Worm (Caenorhabditis elegans) whole organism, early embryonic: Measurements from ENCODE around the gene W04E12.5.

Source experiments
- B0310.2 ChIP-seq: sonication (generic microtip); optimal IDR thresholded peaks from 2 replicates; lab custom pipeline; 2016; ENCODE audit warnings: mild to moderate bottlenecking, missing genetic modification characterization, missing compliant biosample characterization
- F13C5.2 ChIP-seq: sonication (generic microtip); optimal IDR thresholded peaks from 2 replicates; lab custom pipeline; 2017; ENCODE audit warnings: mild to moderate bottlenecking, missing genetic modification characterization, inconsistent platforms, missing compliant biosample characterization
- aly-1 ChIP-seq: sonication (generic microtip); optimal IDR thresholded peaks from 2 replicates; lab custom pipeline; 2016; ENCODE audit warnings: missing genetic modification characterization, missing compliant biosample characterization
- ama-1 ChIP-seq: fragments of 150-350 bp; optimal IDR thresholded peaks from 2 replicates; lab custom pipeline; 2014
- ceh-13 ChIP-seq: fragments of 200-800 bp; sonication (Bioruptor generic); optimal IDR thresholded peaks from 2 replicates; lab custom pipeline; 2018; ENCODE audit warnings: mild to moderate bottlenecking, missing genetic modification characterization, missing compliant biosample characterization
- ceh-36 ChIP-seq: sonication (generic microtip); optimal IDR thresholded peaks from 2 replicates; lab custom pipeline; 2016; ENCODE audit warnings: missing genetic modification characterization, inconsistent platforms, missing compliant biosample characterization
- ets-7 ChIP-seq: sonication (generic microtip); optimal IDR thresholded peaks from 2 replicates; lab custom pipeline; 2016; ENCODE audit warnings: missing genotype, missing genetic modification characterization, missing compliant biosample characterization
- flt-1 ChIP-seq: fragments of 200-800 bp; sonication (Bioruptor generic); IDR thresholded peaks from 2 replicates; pipeline ENCODE4 v1.3.6; 2022; ENCODE audit warnings: missing genetic modification characterization, missing compliant biosample characterization
- hmbx-1 ChIP-seq: sonication (generic microtip); optimal IDR thresholded peaks from 2 replicates; lab custom pipeline; 2016; ENCODE audit warnings: mild to moderate bottlenecking, missing genetic modification characterization, missing compliant biosample characterization
- hmg-4 ChIP-seq: fragments of 200-800 bp; sonication (Bioruptor generic); optimal IDR thresholded peaks from 2 replicates; lab custom pipeline; 2018; ENCODE audit warnings: mild to moderate bottlenecking, missing genetic modification characterization, missing compliant biosample characterization
- hnd-1 ChIP-seq: sonication (generic microtip); optimal IDR thresholded peaks from 2 replicates; lab custom pipeline; 2016; ENCODE audit warnings: missing genetic modification characterization, missing compliant biosample characterization
- pes-1 ChIP-seq: fragments of 200-800 bp; sonication (Bioruptor generic); IDR thresholded peaks from 2 replicates; pipeline ENCODE4 v1.3.6; 2022; ENCODE audit warnings: missing genetic modification reagents, missing genetic modification characterization, missing compliant biosample characterization
- scrt-1 ChIP-seq: fragments of 200-800 bp; sonication (Bioruptor generic); IDR thresholded peaks from 2 replicates; pipeline ENCODE4 v1.3.6; 2022; ENCODE audit warnings: missing genetic modification characterization, missing compliant biosample characterization
- sea-1 ChIP-seq: fragments of 200-800 bp; sonication (Bioruptor generic); conservative IDR thresholded peaks from 2 replicates; pipeline ENCODE4 v1.3.6; 2022; ENCODE audit warnings: missing genetic modification characterization, missing compliant biosample characterization
- tbx-11 ChIP-seq: fragments of 200-800 bp; sonication (Bioruptor generic); IDR thresholded peaks from 2 replicates; pipeline ENCODE4 v1.3.6; 2022; ENCODE audit warnings: missing genetic modification characterization, missing compliant biosample characterization
- tbx-37 ChIP-seq: fragments of 200-800 bp; sonication (Bioruptor generic); conservative IDR thresholded peaks from 2 replicates; pipeline ENCODE4 v1.3.6; 2022; ENCODE audit warnings: missing genetic modification reagents, missing genetic modification characterization, missing compliant biosample characterization
- tra-4 ChIP-seq: sonication (generic microtip); optimal IDR thresholded peaks from 2 replicates; lab custom pipeline; 2017; ENCODE audit warnings: missing genetic modification characterization, missing compliant biosample characterization

The W04E12.5 gene

DNA sequence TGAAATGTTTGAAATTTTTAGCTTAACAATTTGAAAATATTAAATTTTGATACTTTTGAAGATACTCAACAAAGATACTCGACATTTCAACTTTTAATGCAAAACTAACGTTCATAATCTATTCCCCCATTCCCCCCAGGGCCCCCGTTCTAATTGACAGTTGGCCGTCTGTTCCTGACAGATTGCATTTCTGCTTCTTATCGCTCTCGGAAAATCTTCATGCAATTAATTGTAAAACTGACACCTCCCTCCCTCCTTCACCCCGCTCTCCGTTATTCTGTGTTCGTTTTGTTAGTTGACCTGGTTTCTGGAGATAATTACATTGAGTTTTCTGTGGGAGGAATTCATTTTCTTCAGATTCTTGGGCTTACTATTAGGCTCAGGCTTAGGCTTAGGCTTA is 28.0 kb upstream of the W04E12.5 start:
- TF ChIP-seq tra-4 (tag; lab: Kevin White, UChicago) (no peak), hmg-4 (GFP tag; lab: Kevin White, UChicago) (no peak), F13C5.2 (tag; lab: Kevin White, UChicago) (no peak), B0310.2 (no peak), scrt-1 (GFP tag; lab: Robert Waterston, UW) (no peak), tbx-11 (GFP tag; lab: Robert Waterston, UW) (no peak), hmbx-1 (no peak), ets-7 (no peak)

DNA sequence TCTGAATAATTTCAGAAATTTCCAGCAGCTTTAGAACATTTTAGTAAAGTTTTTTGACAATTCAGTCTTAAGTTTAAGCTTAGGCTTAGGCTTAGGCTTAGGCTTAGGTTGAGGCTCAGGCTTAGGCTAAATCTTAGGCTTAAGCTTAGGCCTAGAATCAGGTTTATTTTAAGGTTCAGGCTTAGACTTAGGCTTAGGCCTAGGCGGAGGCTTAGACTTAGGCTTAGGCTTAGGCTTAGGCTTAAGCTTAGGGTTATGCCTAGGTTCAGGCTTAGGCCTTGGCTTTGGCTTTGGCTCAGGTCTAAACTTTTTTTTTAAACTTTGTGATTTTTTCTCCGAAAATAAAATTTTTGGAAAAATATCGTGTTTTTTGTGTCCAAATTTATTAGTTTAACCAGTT is 27.3 kb upstream of the W04E12.5 start:
- TF ChIP-seq pes-1 (GFP tag; lab: Robert Waterston, UW) (no peak), F13C5.2 (tag; lab: Kevin White, UChicago) (no peak), ceh-36 (tag; lab: Kevin White, UChicago) (peak; percentile 53)

DNA sequence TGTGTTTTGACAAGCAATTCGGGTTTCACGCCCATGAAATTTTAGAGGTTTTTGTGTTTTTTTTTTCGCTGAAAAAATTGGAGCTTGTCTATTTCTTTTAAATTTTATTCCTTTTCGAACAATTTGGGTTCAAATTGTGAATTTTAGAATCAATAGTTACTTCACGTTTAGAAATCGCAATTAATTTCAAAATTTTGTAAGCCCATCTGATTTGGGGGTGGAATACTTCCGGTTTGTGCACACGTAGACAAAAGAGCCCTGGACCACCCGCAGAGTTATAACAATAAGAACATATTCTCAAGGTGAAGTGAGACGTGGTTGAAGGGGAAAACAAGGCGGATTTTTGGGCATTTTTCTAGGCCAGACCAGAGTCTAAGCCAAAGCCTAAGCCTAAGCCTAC is 26.7 kb upstream of the W04E12.5 start, which contains the start of gene Y116F11A.6:
Y116F11A.6 (plus strand) TSS at position 301 of the 400 bp plus-strand sequence.
- TF ChIP-seq ets-7, result peak; percentile 69
- no peak for TF ChIP-seq flt-1 (GFP tag; lab: Robert Waterston, UW)
- TF ChIP-seq ceh-13 (GFP tag; lab: Kevin White, UChicago), result no peak
- TF ChIP-seq sea-1 (GFP tag; lab: Robert Waterston, UW), result no peak

DNA sequence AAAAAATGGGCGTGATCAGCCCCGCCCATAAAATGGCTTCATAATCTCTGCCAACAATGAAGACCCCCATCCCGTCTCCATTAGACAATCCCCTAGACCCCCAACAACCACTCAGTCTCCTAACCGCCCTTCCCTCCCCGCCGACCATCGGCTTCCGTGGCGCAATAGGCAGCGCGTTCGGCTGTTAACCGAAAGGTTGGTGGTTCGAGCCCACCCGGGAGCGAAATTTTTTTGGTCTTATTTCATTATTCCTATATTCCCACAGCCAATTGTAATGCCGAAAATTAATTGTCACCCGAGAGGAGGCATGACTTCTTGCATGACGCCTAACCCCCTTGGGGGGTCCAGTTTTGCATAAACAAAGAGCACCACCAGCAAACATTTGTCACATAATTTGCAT is 23.1 kb upstream of the W04E12.5 start:
- TF ChIP-seq B0310.2 (peak; percentile 9), hmbx-1 (peak; percentile 37), ceh-36 (tag; lab: Kevin White, UChicago) (peak; percentile 58), pes-1 (GFP tag; lab: Robert Waterston, UW) (peak; percentile 89), ceh-13 (GFP tag; lab: Kevin White, UChicago) (peak; percentile 46), sea-1 (GFP tag; lab: Robert Waterston, UW) (peak; percentile 84), ets-7 (no peak), hnd-1 (peak; percentile 52), F13C5.2 (tag; lab: Kevin White, UChicago) (peak; percentile 78), flt-1 (GFP tag; lab: Robert Waterston, UW) (peak; percentile 85), tbx-37 (GFP tag; lab: Robert Waterston, UW) (peak; percentile 80), tra-4 (tag; lab: Kevin White, UChicago) (peak; percentile 39), ama-1 (no peak), tbx-11 (GFP tag; lab: Robert Waterston, UW) (peak; percentile 76), scrt-1 (GFP tag; lab: Robert Waterston, UW) (peak; percentile 83), hmg-4 (GFP tag; lab: Kevin White, UChicago) (peak; percentile 64), aly-1 (peak; percentile 65)

DNA sequence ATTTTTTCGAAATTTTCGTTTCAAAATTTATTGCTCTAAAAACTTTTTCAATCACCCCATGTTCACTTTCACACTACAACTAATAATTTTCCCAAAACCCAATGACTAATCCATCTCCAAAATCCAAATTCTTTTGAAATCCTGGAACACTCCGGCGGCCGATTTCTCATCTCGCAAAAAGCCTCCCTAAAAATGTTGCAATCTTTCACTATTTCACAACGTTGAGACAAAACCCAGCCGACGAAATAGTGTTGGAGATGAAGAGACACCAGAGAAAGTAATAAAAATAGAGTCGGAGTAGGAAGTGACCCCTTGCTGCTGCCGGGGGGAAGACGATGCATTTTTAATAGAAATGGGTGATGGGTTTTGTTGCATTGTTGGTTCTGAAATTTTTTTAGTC is 21.4 kb upstream of the W04E12.5 start:
- TF ChIP-seq B0310.2 (no peak), hnd-1 (no peak), scrt-1 (GFP tag; lab: Robert Waterston, UW) (no peak), flt-1 (GFP tag; lab: Robert Waterston, UW) (no peak), F13C5.2 (tag; lab: Kevin White, UChicago) (no peak), aly-1 (no peak), tra-4 (tag; lab: Kevin White, UChicago) (no peak), sea-1 (GFP tag; lab: Robert Waterston, UW) (no peak), tbx-11 (GFP tag; lab: Robert Waterston, UW) (no peak)

DNA sequence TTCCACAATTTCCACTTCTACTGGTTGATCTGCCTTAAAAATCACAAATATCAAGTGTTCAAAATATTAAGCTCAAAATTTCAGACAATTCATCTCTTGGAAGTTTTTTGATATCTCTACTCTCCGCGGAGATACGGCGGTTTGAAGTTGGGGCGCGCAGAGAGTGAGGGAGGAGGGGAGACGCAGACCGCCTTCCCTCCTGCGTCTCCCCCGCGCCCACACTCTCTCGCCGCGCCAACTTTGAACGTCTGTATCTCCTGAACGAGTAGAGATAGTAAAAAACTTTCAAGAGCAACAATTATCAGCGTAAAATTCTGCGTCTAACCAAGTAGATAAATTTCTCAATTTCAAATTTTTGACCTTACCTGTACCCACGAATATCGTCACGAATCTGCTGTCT is 18.0 kb upstream of the W04E12.5 start:
- TF ChIP-seq F13C5.2 (tag; lab: Kevin White, UChicago) (no peak), B0310.2 (no peak), flt-1 (GFP tag; lab: Robert Waterston, UW) (no peak), ets-7 (no peak), pes-1 (GFP tag; lab: Robert Waterston, UW) (no peak), ama-1 (no peak)

DNA sequence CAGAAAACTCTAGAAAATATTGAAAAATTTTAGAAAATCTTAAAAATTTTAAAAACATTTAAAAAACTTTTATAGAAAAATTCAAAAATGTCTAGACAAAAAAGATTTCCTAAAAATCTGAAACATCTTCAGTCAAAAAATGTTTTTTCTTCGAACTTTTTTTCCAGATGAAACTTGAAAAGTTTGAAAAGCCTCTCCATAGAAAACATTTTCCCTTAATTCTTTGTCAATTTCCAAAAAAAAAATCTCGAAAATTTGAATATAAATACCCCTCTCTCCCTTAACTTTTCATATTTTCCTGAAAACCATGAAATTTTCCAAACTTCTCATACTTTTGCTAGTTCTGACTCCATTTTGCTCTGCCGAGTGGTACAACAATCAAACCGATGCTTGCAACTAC is 17.2 kb upstream of the W04E12.5 start, which contains the start of gene Y116F11A.3:
Y116F11A.3 (plus strand) TSS at position 301 of the 400 bp plus-strand sequence.
- TF ChIP-seq tbx-37 (GFP tag; lab: Robert Waterston, UW), result no peak

DNA sequence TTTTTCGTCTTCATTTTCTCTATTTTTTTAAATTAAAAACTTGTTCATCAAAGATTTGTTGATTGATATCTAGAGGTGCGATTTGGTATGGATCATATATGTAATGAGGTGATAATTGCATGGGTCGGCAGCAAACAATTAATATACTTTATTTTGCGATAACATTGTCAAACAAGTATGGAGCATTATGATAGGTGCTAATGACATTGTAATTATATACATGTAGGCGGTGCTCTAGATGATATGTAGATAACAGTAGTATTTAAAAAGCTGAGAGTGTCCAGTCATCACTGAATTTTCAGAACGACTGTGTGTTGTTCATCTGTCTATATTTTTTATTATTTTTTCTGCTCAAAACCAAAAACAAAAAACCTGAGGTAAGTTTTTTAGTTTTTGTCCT is 15.7 kb upstream of the W04E12.5 start, which contains the start of gene Y116F11A.1:
Y116F11A.1 (plus strand) TSS at position 301 of the 400 bp plus-strand sequence.
- TF ChIP-seq hmbx-1 (no peak), scrt-1 (GFP tag; lab: Robert Waterston, UW) (no peak), ama-1 (no peak), F13C5.2 (tag; lab: Kevin White, UChicago) (no peak), hmg-4 (GFP tag; lab: Kevin White, UChicago) (no peak), aly-1 (no peak), tra-4 (tag; lab: Kevin White, UChicago) (no peak), tbx-11 (GFP tag; lab: Robert Waterston, UW) (no peak), B0310.2 (no peak), tbx-37 (GFP tag; lab: Robert Waterston, UW) (no peak)

DNA sequence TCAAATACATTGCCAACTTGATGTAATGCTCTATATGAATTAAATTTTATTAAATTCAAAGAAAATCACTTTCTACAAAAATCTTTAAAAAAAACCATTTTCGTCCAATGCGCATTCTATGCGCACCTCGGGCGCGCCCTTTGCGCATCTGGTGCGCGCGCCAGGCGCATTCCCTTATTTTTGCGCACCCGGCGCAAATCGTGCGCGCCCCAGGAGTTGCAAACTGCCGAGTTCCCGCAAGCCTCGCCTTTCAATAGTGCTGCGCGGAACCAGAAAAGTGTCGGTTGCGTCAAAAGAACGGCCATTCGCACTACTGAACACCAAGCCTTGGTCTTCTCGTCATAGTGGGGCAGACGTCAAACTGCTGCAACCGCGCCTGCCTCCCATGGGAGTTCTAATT is 12.2 kb upstream of the W04E12.5 start:
- TF ChIP-seq hnd-1, result no peak
- peak; percentile 54; the same call in 1 of the 2 replicates for TF ChIP-seq pes-1 (GFP tag; lab: Robert Waterston, UW)
- no peak for TF ChIP-seq flt-1 (GFP tag; lab: Robert Waterston, UW)
- TF ChIP-seq tra-4 (tag; lab: Kevin White, UChicago), result no peak
- no peak for TF ChIP-seq tbx-37 (GFP tag; lab: Robert Waterston, UW)
- TF ChIP-seq tbx-11 (GFP tag; lab: Robert Waterston, UW), result no peak
- TF ChIP-seq hmbx-1, result no peak
- TF ChIP-seq scrt-1 (GFP tag; lab: Robert Waterston, UW), result no peak
